Worm (Caenorhabditis elegans) whole organism, L1 larva: Measurements from ENCODE around the gene parg-2.

Experiments
- F16B12.6 ChIP-seq: fragments of 150-350 bp; optimal IDR thresholded peaks from 2 replicates; lab custom pipeline; 2014; ENCODE audit warnings: missing biosample characterization, missing genetic modification characterization
- blmp-1 ChIP-seq: fragments of 150-350 bp; optimal IDR thresholded peaks from 2 replicates; lab custom pipeline; 2014; ENCODE audit warnings: missing biosample characterization, missing genetic modification characterization
- ceh-63 ChIP-seq: fragments of 200-800 bp; sonication (Bioruptor generic); optimal IDR thresholded peaks from 2 replicates; lab custom pipeline; 2018; ENCODE audit warnings: mild to moderate bottlenecking, missing genetic modification characterization, missing compliant biosample characterization
- ceh-88 ChIP-seq: fragments of 200-800 bp; sonication (Bioruptor generic); IDR thresholded peaks from 2 replicates; pipeline ENCODE4 v1.3.6; 2022; ENCODE audit warnings: missing genetic modification characterization, missing compliant biosample characterization
- dpl-1 ChIP-seq, 3 experiments: fragments of 150-350 bp in 2 of 3; sonication (generic microtip) in 1 of 3; optimal IDR thresholded peaks; 2 replicates each; lab custom pipeline; 2014 to 2017; ENCODE audit warnings: missing biosample characterization in 3 of 3, missing genetic modification characterization in 3 of 3, missing genetic modification reagents in 3 of 3
- efl-1 ChIP-seq, 4 experiments: fragments of 150-350 bp; optimal IDR thresholded peaks in 3 of 4; peaks in 1 of 4; 1 replicate in 1 of 4; 2 replicates in 3 of 4; lab custom pipeline; 2014; ENCODE audit warnings: missing biosample characterization in 2 of 4, missing genetic modification characterization in 2 of 4, missing genetic modification reagents in 2 of 4
- egl-13 ChIP-seq: sonication (generic microtip); optimal IDR thresholded peaks from 2 replicates; lab custom pipeline; 2016; ENCODE audit warnings: missing genotype, missing genetic modification reagents, missing genetic modification characterization, missing compliant biosample characterization
- elt-2 ChIP-seq: sonication (generic microtip); optimal IDR thresholded peaks from 2 replicates; lab custom pipeline; 2016; ENCODE audit warnings: missing genetic modification characterization, mild to moderate bottlenecking, inconsistent platforms, missing compliant biosample characterization, missing genetic modification reagents
- elt-3 ChIP-seq, 6 experiments: fragments of 150-350 bp in 1 of 6; sonication (generic microtip); optimal IDR thresholded peaks; 2 replicates each; lab custom pipeline; 2017 to 2018; ENCODE audit warnings: missing biosample characterization in 6 of 6, missing genetic modification characterization in 6 of 6, inconsistent platforms in 1 of 6
- fkh-4 ChIP-seq: sonication (generic microtip); optimal IDR thresholded peaks from 2 replicates; lab custom pipeline; 2016; ENCODE audit warnings: missing compliant biosample characterization, missing genetic modification characterization, borderline replicate concordance
- hlh-17 ChIP-seq: fragments of 200-800 bp; sonication (Bioruptor generic); optimal IDR thresholded peaks from 2 replicates; lab custom pipeline; 2018; ENCODE audit warnings: missing genetic modification characterization, mild to moderate bottlenecking, missing compliant biosample characterization, moderate library complexity, borderline replicate concordance
- lin-14 ChIP-seq: fragments of 200-800 bp; sonication (Bioruptor generic); optimal IDR thresholded peaks from 2 replicates; lab custom pipeline; 2018; ENCODE audit warnings: mild to moderate bottlenecking, missing genetic modification characterization, moderate library complexity, missing compliant biosample characterization
- lin-35 ChIP-seq, 2 experiments: fragments of 150-350 bp; optimal IDR thresholded peaks; 2 replicates each; lab custom pipeline; 2014; ENCODE audit warnings: missing biosample characterization in 2 of 2, missing genetic modification characterization in 2 of 2, missing genetic modification reagents in 2 of 2
- lsy-2 ChIP-seq, 2 experiments: fragments of 150-350 bp; optimal IDR thresholded peaks; 2 replicates each; lab custom pipeline; 2014; ENCODE audit warnings: missing biosample characterization in 2 of 2, missing genetic modification characterization in 2 of 2
- nhr-12 ChIP-seq: sonication (generic microtip); optimal IDR thresholded peaks from 2 replicates; lab custom pipeline; 2017; ENCODE audit warnings: missing biosample characterization, missing genetic modification characterization
- nhr-76 ChIP-seq: sonication (generic microtip); optimal IDR thresholded peaks from 2 replicates; lab custom pipeline; 2017; ENCODE audit warnings: missing biosample characterization, missing genetic modification characterization
- sox-4 ChIP-seq: sonication (generic microtip); optimal IDR thresholded peaks from 2 replicates; lab custom pipeline; 2016; ENCODE audit warnings: missing genetic modification characterization, missing compliant biosample characterization
- sptf-1 ChIP-seq: fragments of 150-350 bp; optimal IDR thresholded peaks from 2 replicates; lab custom pipeline; 2014; ENCODE audit warnings: missing biosample characterization, missing genetic modification characterization
- sup-37 ChIP-seq: fragments of 200-800 bp; sonication (Bioruptor generic); optimal IDR thresholded peaks from 2 replicates; lab custom pipeline; 2018; ENCODE audit warnings: mild to moderate bottlenecking, missing genetic modification characterization, missing compliant biosample characterization
- swsn-7 ChIP-seq: sonication (generic microtip); optimal IDR thresholded peaks from 2 replicates; lab custom pipeline; 2016; ENCODE audit warnings: missing genetic modification characterization, missing compliant biosample characterization
- vab-15 ChIP-seq: sonication (generic microtip); optimal IDR thresholded peaks from 2 replicates; lab custom pipeline; 2017; ENCODE audit warnings: missing genotype, mild to moderate bottlenecking, missing genetic modification characterization, missing compliant biosample characterization
- zag-1 ChIP-seq: fragments of 150-350 bp; optimal IDR thresholded peaks from 2 replicates; lab custom pipeline; 2014; ENCODE audit warnings: missing biosample characterization, missing genetic modification characterization
- zip-4 ChIP-seq: fragments of 200-800 bp; sonication (Bioruptor generic); optimal IDR thresholded peaks from 2 replicates; lab custom pipeline; 2018; ENCODE audit warnings: mild to moderate bottlenecking, missing genetic modification characterization, moderate library complexity, missing compliant biosample characterization
- ztf-11 ChIP-seq, 2 experiments: sonication (generic microtip); optimal IDR thresholded peaks; 2 replicates each; lab custom pipeline; 2016 to 2017; ENCODE audit warnings: missing genetic modification characterization in 2 of 2, missing biosample characterization in 1 of 2, missing compliant biosample characterization in 1 of 2

Gene parg-2

ce11 chrIV:8673733-8674375 is 41.1 kb downstream of the parg-2 start:
- TF ChIP-seq efl-1 (optimal IDR thresholded peaks at IDR 0.05; lab: Kevin White, UChicago): no peak
- peak in 1 of 2 experiments; percentile 26 for TF ChIP-seq efl-1 (GFP tag; optimal IDR thresholded peaks at IDR 0.05 in 1 of 2; lab: Kevin White, UChicago)
- no peak for TF ChIP-seq F16B12.6 (tag; lab: Kevin White, UChicago)
- no peak for TF ChIP-seq lin-14 (GFP tag; lab: Kevin White, UChicago)
- no peak for TF ChIP-seq zag-1

- no peak for TF ChIP-seq ztf-11 (tag; optimal IDR thresholded peaks at IDR 0.05; lab: Kevin White, UChicago)
- TF ChIP-seq sox-4: no peak
- no peak for TF ChIP-seq sptf-1 (tag; lab: Kevin White, UChicago)
- TF ChIP-seq swsn-7 (tag; lab: Kevin White, UChicago): no peak
- no peak for TF ChIP-seq blmp-1
- no peak for TF ChIP-seq nhr-76 (tag; lab: Kevin White, UChicago)
- no peak for TF ChIP-seq fkh-4 (tag; lab: Kevin White, UChicago)
- no peak for TF ChIP-seq egl-13
- no peak for TF ChIP-seq vab-15 (tag; lab: Kevin White, UChicago)
- no peak for TF ChIP-seq sup-37 (GFP tag; lab: Kevin White, UChicago)
- no peak for TF ChIP-seq elt-2 (tag; lab: Kevin White, UChicago)
- TF ChIP-seq lsy-2 (tag; optimal IDR thresholded peaks at IDR 0.05; lab: Kevin White, UChicago): no peak
- no peak for TF ChIP-seq nhr-12 (tag; lab: Kevin White, UChicago)
- TF ChIP-seq elt-3 (tag; optimal IDR thresholded peaks at IDR 0.05; lab: Kevin White, UChicago): no peak
- no peak for TF ChIP-seq zip-4 (GFP tag; lab: Kevin White, UChicago)
- no peak for TF ChIP-seq ceh-63
- TF ChIP-seq ceh-88 (GFP tag; lab: Robert Waterston, UW): no peak
These were observed 46.3 kb downstream of the parg-2 start, which contains the start of gene cdh-5 for ce11 chrIV:8668635-8669034. Gene cdh-5, plus strand, starts transcription at chrIV:8668935.

ce11 chrIV:8665778-8666177 is 49.2 kb downstream of the parg-2 start:
- TF ChIP-seq efl-1 (optimal IDR thresholded peaks at IDR 0.05; lab: Kevin White, UChicago): no peak
- TF ChIP-seq efl-1 (GFP tag; optimal IDR thresholded peaks at IDR 0.05 in 1 of 2; lab: Kevin White, UChicago): peak in 1 of 2 experiments; percentile 29
- peak in 1 of 2 experiments; percentile 4 for TF ChIP-seq lin-35 (GFP tag; optimal IDR thresholded peaks at IDR 0.05; lab: Kevin White, UChicago)
- TF ChIP-seq hlh-17 (GFP tag; lab: Kevin White, UChicago): no peak
- TF ChIP-seq dpl-1 (GFP tag; optimal IDR thresholded peaks at IDR 0.05; lab: Kevin White, UChicago): peak in 1 of 3 experiments; percentile 15
